Worm (Caenorhabditis elegans): ENCODE results near the gene T21C9.13.

DNA sequence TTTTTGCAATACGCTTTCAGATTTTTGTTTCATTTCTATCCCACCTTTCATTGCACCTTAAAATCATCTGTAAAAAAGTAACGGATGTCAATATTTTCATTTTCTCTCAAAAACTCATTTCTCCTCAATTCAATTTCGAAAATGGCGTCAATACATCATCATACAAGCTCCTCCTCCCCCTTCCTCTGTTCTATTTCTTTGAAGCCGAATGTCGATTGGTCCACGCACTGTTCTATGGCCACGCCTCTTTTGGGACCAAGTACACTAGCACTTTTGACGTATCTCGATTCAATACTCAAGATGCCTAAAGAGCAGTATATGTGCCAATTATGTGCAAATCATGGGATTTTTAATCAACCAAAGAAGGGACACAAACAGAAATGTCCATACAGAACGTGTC, 35.7 kb downstream of the T21C9.13 start, which contains the start of gene mab-23:
- no peak for TF ChIP-seq pqm-1 (tag; optimal IDR thresholded peaks at IDR 0.05)
- TF ChIP-seq jun-1 (tag; optimal IDR thresholded peaks at IDR 0.05): no peak
- TF ChIP-seq snpc-4 (tag; optimal IDR thresholded peaks at IDR 0.05): no peak
- no peak for TF ChIP-seq aly-2 (tag; optimal IDR thresholded peaks at IDR 0.05)
- no peak for TF ChIP-seq unc-30 (tag; optimal IDR thresholded peaks at IDR 0.05)
- no peak for TF ChIP-seq fkh-10 (GFP tag; optimal IDR thresholded peaks at IDR 0.05)
- no peak for TF ChIP-seq pag-3 (tag; optimal IDR thresholded peaks at IDR 0.05; ENCODE audit: borderline replicate concordance, insufficient read depth)
- TF ChIP-seq elt-2 (tag; optimal IDR thresholded peaks at IDR 0.05): no peak
- no peak for TF ChIP-seq nhr-90 (tag; optimal IDR thresholded peaks at IDR 0.05; ENCODE audit: poor library complexity)
- TF ChIP-seq C34B4.2 (tag; optimal IDR thresholded peaks at IDR 0.05): no peak
- no peak for TF ChIP-seq dpl-1 (GFP tag; optimal IDR thresholded peaks at IDR 0.05)
- TF ChIP-seq unc-62 (GFP tag; optimal IDR thresholded peaks at IDR 0.05): no peak
